Fruit fly (Drosophila melanogaster): ENCODE data around the gene CG17154.

Gene CG17154

dm6 chr3L:12084969-12085690 lies 3.3 kb upstream of the CG17154 start:
- TF ChIP-seq svp (GFP tag) (peak; percentile 19), Eip93F (GFP tag; optimal IDR thresholded peaks at IDR 0.05) (no peak), fkh (GFP tag; optimal IDR thresholded peaks at IDR 0.05) (peak; percentile 2), Sox14 (GFP tag; optimal IDR thresholded peaks at IDR 0.05) (no peak)

- no peak for TF ChIP-seq CG34406 (GFP tag; optimal IDR thresholded peaks at IDR 0.05)
- no peak for TF ChIP-seq CG8319 (GFP tag; optimal IDR thresholded peaks at IDR 0.05)
- TF ChIP-seq dsx (GFP tag; optimal IDR thresholded peaks at IDR 0.05; ENCODE audit: poor library complexity, severe bottlenecking), result no peak
- TF ChIP-seq fkh (GFP tag; optimal IDR thresholded peaks at IDR 0.05), result no peak
- no peak for TF ChIP-seq Sox14 (GFP tag; optimal IDR thresholded peaks at IDR 0.05)
- TF ChIP-seq CG7368 (GFP tag; optimal IDR thresholded peaks at IDR 0.05), result no peak
- TF ChIP-seq fd59A (GFP tag; optimal IDR thresholded peaks at IDR 0.05), result no peak
- TF ChIP-seq lz (GFP tag; optimal IDR thresholded peaks at IDR 0.05), result no peak
- TF ChIP-seq acj6 (GFP tag; optimal IDR thresholded peaks at IDR 0.05), result no peak
- no peak for TF ChIP-seq CG6276 (GFP tag; optimal IDR thresholded peaks at IDR 0.05)
- no peak for TF ChIP-seq Eip93F (GFP tag; optimal IDR thresholded peaks at IDR 0.05)
- no peak for TF ChIP-seq CG6792 (GFP tag; optimal IDR thresholded peaks at IDR 0.05)
- no peak for TF ChIP-seq CG16779 (tag; optimal IDR thresholded peaks at IDR 0.05)
- TF ChIP-seq cyc (GFP tag; optimal IDR thresholded peaks at IDR 0.05), result no peak
- TF ChIP-seq Sox15 (GFP tag; optimal IDR thresholded peaks at IDR 0.05), result no peak
- TF ChIP-seq achi (GFP tag; optimal IDR thresholded peaks at IDR 0.05), result no peak
- no peak for TF ChIP-seq spab (GFP tag; optimal IDR thresholded peaks at IDR 0.05)
- no peak for TF ChIP-seq net (GFP tag; optimal IDR thresholded peaks at IDR 0.05)
- no peak for TF ChIP-seq Blimp-1 (GFP tag; optimal IDR thresholded peaks at IDR 0.05)
Measured at dm6 chr3L:12085691-12086078, 2.7 kb upstream of the CG17154 start.

- TF ChIP-seq CG3032 (tag; optimal IDR thresholded peaks at IDR 0.05) (peak; percentile 14), CG1621 (tag; optimal IDR thresholded peaks at IDR 0.05) (no peak), Eip78C (GFP tag) (peak; percentile 75), Ets96B (tag; optimal IDR thresholded peaks at IDR 0.05) (peak; percentile 5), net (GFP tag; optimal IDR thresholded peaks at IDR 0.05) (peak; percentile 28), ss (GFP tag; optimal IDR thresholded peaks at IDR 0.05) (no peak), CG10669 (GFP tag; optimal IDR thresholded peaks at IDR 0.05) (no peak), Sox15 (GFP tag; optimal IDR thresholded peaks at IDR 0.05) (peak; percentile 15), salr (GFP tag; optimal IDR thresholded peaks at IDR 0.05) (peak in 1 of 2 experiments; percentile 18), CG6276 (GFP tag; optimal IDR thresholded peaks at IDR 0.05) (peak; percentile 44), CG11902 (GFP tag; optimal IDR thresholded peaks at IDR 0.05) (no peak), CG9139 (GFP tag; optimal IDR thresholded peaks at IDR 0.05) (no peak), CG8632 (GFP tag; optimal IDR thresholded peaks at IDR 0.05) (peak; percentile 47), svp (GFP tag) (peak; percentile 74), fkh (GFP tag; optimal IDR thresholded peaks at IDR 0.05) (peak; percentile 23), CG8119 (GFP tag; IDR thresholded peaks at IDR 0.05) (no peak), lz (GFP tag; optimal IDR thresholded peaks at IDR 0.05) (peak; percentile 39), spab (GFP tag; optimal IDR thresholded peaks at IDR 0.05) (no peak), CG6792 (GFP tag; optimal IDR thresholded peaks at IDR 0.05) (peak; percentile 18), CG10631 (GFP tag; optimal IDR thresholded peaks at IDR 0.05) (peak; percentile 40), topi (GFP tag; optimal IDR thresholded peaks at IDR 0.05) (peak; percentile 45), eg (GFP tag; IDR thresholded peaks at IDR 0.05) (0 out of 3 replicates have a peak, but pooled peaks have one; percentile 19), CG3919 (GFP tag; optimal IDR thresholded peaks at IDR 0.05) (peak; percentile 55), CG11762 (GFP tag; optimal IDR thresholded peaks at IDR 0.05; ENCODE audit: insufficient read depth) (peak; percentile 12), achi (GFP tag; optimal IDR thresholded peaks at IDR 0.05) (peak; percentile 56), CG11294 (GFP tag; IDR thresholded peaks at IDR 0.05) (no peak), Ets21C (GFP tag; optimal IDR thresholded peaks at IDR 0.05) (peak; percentile 23), CG34406 (GFP tag; optimal IDR thresholded peaks at IDR 0.05) (peak; percentile 58), Blimp-1 (GFP tag; optimal IDR thresholded peaks at IDR 0.05) (peak; percentile 40), Gug (GFP tag; IDR thresholded peaks at IDR 0.05) (no peak), cyc (GFP tag; optimal IDR thresholded peaks at IDR 0.05) (peak; percentile 32), CG8319 (GFP tag; optimal IDR thresholded peaks at IDR 0.05) (peak; percentile 33), Hr39 (GFP tag; optimal IDR thresholded peaks at IDR 0.05) (peak; percentile 54), CG16779 (tag; optimal IDR thresholded peaks at IDR 0.05) (no peak), Sox14 (GFP tag; optimal IDR thresholded peaks at IDR 0.05) (peak; percentile 74), Hr38 (GFP tag; optimal IDR thresholded peaks at IDR 0.05) (no peak), CG4318 (GFP tag; optimal IDR thresholded peaks at IDR 0.05) (no peak), Lpt (GFP tag; optimal IDR thresholded peaks at IDR 0.05) (peak; percentile 0)
Measured at dm6 chr3L:12090184-12090897, 1.9 kb downstream of the CG17154 start.

Data from whole organism, prepupa.